Worm (Caenorhabditis elegans) whole organism, late embryonic: ENCODE results near the gene F54D8.6.

Source experiments
- Y22D7AL.16 ChIP-seq: sonication (generic microtip); optimal IDR thresholded peaks from 2 replicates; lab custom pipeline; 2016; ENCODE audit warnings: missing genetic modification characterization, missing compliant biosample characterization
- ama-1 ChIP-seq: fragments of 150-350 bp; optimal IDR thresholded peaks from 2 replicates; lab custom pipeline; 2014
- nfya-1 ChIP-seq: sonication (generic microtip); optimal IDR thresholded peaks from 2 replicates; lab custom pipeline; 2017; ENCODE audit warnings: missing genetic modification characterization, mild to moderate bottlenecking, missing compliant biosample characterization, antibody characterized with exemption, moderate library complexity
- nhr-11 ChIP-seq: fragments of 150-350 bp; optimal IDR thresholded peaks from 2 replicates; lab custom pipeline; 2014; ENCODE audit warnings: missing biosample characterization, missing genetic modification characterization
- pha-2 ChIP-seq: sonication (generic microtip); optimal IDR thresholded peaks from 2 replicates; lab custom pipeline; 2017; ENCODE audit warnings: mild to moderate bottlenecking, missing genetic modification characterization, missing compliant biosample characterization
- pha-4 ChIP-seq: fragments of 150-350 bp; optimal IDR thresholded peaks from 2 replicates; lab custom pipeline; 2018; ENCODE audit warnings: missing biosample characterization, missing genetic modification reagents, missing genetic modification characterization
- sox-2 ChIP-seq: fragments of 200-800 bp; sonication (Bioruptor generic); IDR thresholded peaks from 2 replicates; pipeline ENCODE4 v1.3.6; 2022; ENCODE audit warnings: missing genetic modification reagents, missing genetic modification characterization, missing compliant biosample characterization
- unc-55 ChIP-seq: sonication (generic microtip); optimal IDR thresholded peaks from 2 replicates; lab custom pipeline; 2017; ENCODE audit warnings: missing biosample characterization, missing genetic modification reagents, missing genetic modification characterization
- unc-86 ChIP-seq: sonication (generic microtip); optimal IDR thresholded peaks from 2 replicates; lab custom pipeline; 2016; ENCODE audit warnings: missing genetic modification characterization, missing compliant biosample characterization

- no peak for TF ChIP-seq pha-2 (tag; lab: Kevin White, UChicago)
- no peak for TF ChIP-seq sox-2 (GFP tag; lab: Robert Waterston, UW)
- peak; percentile 71 for TF ChIP-seq unc-55 (GFP tag; lab: Kevin White, UChicago)
- TF ChIP-seq unc-86 (tag; lab: Kevin White, UChicago) = no peak
- no peak for TF ChIP-seq ama-1 (lab: Kevin White, UChicago)
- no peak for TF ChIP-seq Y22D7AL.16 (tag; lab: Kevin White, UChicago)
- TF ChIP-seq nhr-11 (tag; lab: Kevin White, UChicago) = no peak
- no peak for TF ChIP-seq pha-4 (tag; lab: Kevin White, UChicago)
- no peak for TF ChIP-seq nfya-1 (tag; lab: Kevin White, UChicago)
These were observed 37.8 kb downstream of the F54D8.6 start for ce11 chrIII:5140559-5140958.
